Worm (Caenorhabditis elegans) whole organism, L4 larva: ENCODE data around the gene T21C9.13.

Experiments
- ces-1 ChIP-seq: fragments of 150-350 bp; sonication (generic microtip); optimal IDR thresholded peaks from 4 replicates; lab custom pipeline; 2014; ENCODE audit warnings: missing biosample characterization, missing genetic modification reagents, missing genetic modification characterization
- gei-8 ChIP-seq: fragments of 200-800 bp; sonication (Bioruptor generic); optimal IDR thresholded peaks from 2 replicates; lab custom pipeline; 2018; ENCODE audit warnings: mild to moderate bottlenecking, missing genetic modification characterization, missing compliant biosample characterization
- lin-13 ChIP-seq: fragments of 150-350 bp; optimal IDR thresholded peaks from 2 replicates; lab custom pipeline; 2014; ENCODE audit warnings: missing biosample characterization, missing genetic modification reagents, missing genetic modification characterization
- mdl-1 ChIP-seq, 2 experiments: fragments of 150-350 bp in 1 of 2; sonication (generic microtip) in 1 of 2; optimal IDR thresholded peaks; 2 replicates each; lab custom pipeline; 2014 to 2017; ENCODE audit warnings: missing biosample characterization in 2 of 2, missing genetic modification characterization in 2 of 2
- nhr-6 ChIP-seq: fragments of 150-350 bp; optimal IDR thresholded peaks from 2 replicates; lab custom pipeline; 2014; ENCODE audit warnings: missing biosample characterization, missing genetic modification characterization
- nhr-77 ChIP-seq: fragments of 150-350 bp; optimal IDR thresholded peaks from 2 replicates; lab custom pipeline; 2014; ENCODE audit warnings: missing biosample characterization, missing genetic modification characterization
- pqm-1 ChIP-seq: sonication (generic microtip); optimal IDR thresholded peaks from 2 replicates; lab custom pipeline; 2017; ENCODE audit warnings: missing biosample characterization, missing genetic modification characterization
- snpc-4 ChIP-seq: fragments of 150-350 bp; optimal IDR thresholded peaks from 2 replicates; lab custom pipeline; 2014; ENCODE audit warnings: missing biosample characterization, missing genetic modification characterization
- unc-39 ChIP-seq: sonication (generic microtip); optimal IDR thresholded peaks from 2 replicates; lab custom pipeline; 2017; ENCODE audit warnings: missing biosample characterization, missing genetic modification characterization
- zfp-2 ChIP-seq: sonication (generic microtip); optimal IDR thresholded peaks from 2 replicates; lab custom pipeline; 2016; ENCODE audit warnings: mild to moderate bottlenecking, missing genetic modification characterization, missing compliant biosample characterization

ce11 chrV:10615496-10615895 lies 18.4 kb downstream of the T21C9.13 start, which contains the start of gene H09F14.1:
- TF ChIP-seq nhr-77 (no peak), unc-39 (tag; lab: Kevin White, UChicago) (no peak), nhr-6 (tag; lab: Kevin White, UChicago) (no peak), lin-13 (GFP tag; lab: Kevin White, UChicago) (no peak), snpc-4 (tag; lab: Kevin White, UChicago) (no peak), ces-1 (GFP tag; lab: Kevin White, UChicago) (no peak), pqm-1 (tag; lab: Kevin White, UChicago) (no peak), mdl-1 (tag; optimal IDR thresholded peaks at IDR 0.05; lab: Kevin White, UChicago) (no peak), zfp-2 (no peak), gei-8 (no peak)
